Fruit fly (Drosophila melanogaster): ENCODE data around the gene CG46430.

Gene CG46430

dm6 chr3L:10478214-10478613, at the start of gene CG46430:
Gene CG46430 (plus strand): TSS chr3L:10478514.
- TF ChIP-seq Dll (optimal IDR thresholded peaks at IDR 0.05), result no peak
- TF ChIP-seq usp (GFP tag; optimal IDR thresholded peaks at IDR 0.05), result no peak
- TF ChIP-seq CG8478 (optimal IDR thresholded peaks at IDR 0.05), result no peak
- no peak for TF ChIP-seq EcR (GFP tag; optimal IDR thresholded peaks at IDR 0.05)
- no peak for TF ChIP-seq pan (optimal IDR thresholded peaks at IDR 0.05)
- no peak for TF ChIP-seq psq (optimal IDR thresholded peaks at IDR 0.05)

dm6 chr3L:10428746-10429145, 49.6 kb upstream of the CG46430 start:
- TF ChIP-seq CG8478 (optimal IDR thresholded peaks at IDR 0.05) (no peak), psq (optimal IDR thresholded peaks at IDR 0.05) (no peak), Dll (optimal IDR thresholded peaks at IDR 0.05) (no peak), EcR (GFP tag; optimal IDR thresholded peaks at IDR 0.05) (no peak), usp (GFP tag; optimal IDR thresholded peaks at IDR 0.05) (no peak), pan (optimal IDR thresholded peaks at IDR 0.05) (no peak)

dm6 chr3L:10429474-10429873, 48.8 kb upstream of the CG46430 start:
- TF ChIP-seq CG8478 (optimal IDR thresholded peaks at IDR 0.05) (no peak), EcR (GFP tag; optimal IDR thresholded peaks at IDR 0.05) (no peak), usp (GFP tag; optimal IDR thresholded peaks at IDR 0.05) (no peak), psq (optimal IDR thresholded peaks at IDR 0.05) (no peak), pan (optimal IDR thresholded peaks at IDR 0.05) (no peak), Dll (optimal IDR thresholded peaks at IDR 0.05) (no peak)

DNA sequence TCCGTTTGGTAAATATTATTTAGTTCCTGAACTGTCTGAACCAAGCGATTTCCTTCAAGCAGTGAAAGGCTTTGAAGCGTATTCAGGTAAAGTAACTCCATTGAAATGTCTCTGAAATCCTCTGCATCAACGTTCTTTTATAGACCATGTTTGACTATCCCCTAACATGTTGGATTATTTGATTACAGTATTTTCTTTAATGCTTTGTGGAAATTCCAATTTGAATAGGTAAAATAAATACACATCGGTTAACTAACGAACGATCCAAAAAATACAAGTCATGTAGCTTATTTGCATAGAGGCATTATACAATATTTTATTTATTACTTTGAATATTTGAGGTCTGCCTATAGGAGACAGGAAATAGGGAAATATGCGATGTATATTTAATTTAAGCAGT, 46.4 kb upstream of the CG46430 start, which contains the start of gene Ir67b:
Ir67b (minus strand) TSS at position 101 of the 400 bp plus-strand sequence.
- TF ChIP-seq pan (optimal IDR thresholded peaks at IDR 0.05) (no peak), EcR (GFP tag; optimal IDR thresholded peaks at IDR 0.05) (no peak), Dll (optimal IDR thresholded peaks at IDR 0.05) (no peak), CG8478 (optimal IDR thresholded peaks at IDR 0.05) (no peak), usp (GFP tag; optimal IDR thresholded peaks at IDR 0.05) (no peak), psq (optimal IDR thresholded peaks at IDR 0.05) (no peak)

dm6 chr3L:10434005-10434404, 44.3 kb upstream of the CG46430 start, which contains the start of gene Ir67c:
Gene Ir67c (minus strand): TSS chr3L:10434105.
- TF ChIP-seq EcR (GFP tag; optimal IDR thresholded peaks at IDR 0.05) (no peak), pan (optimal IDR thresholded peaks at IDR 0.05) (no peak), Dll (optimal IDR thresholded peaks at IDR 0.05) (no peak), psq (optimal IDR thresholded peaks at IDR 0.05) (no peak), CG8478 (optimal IDR thresholded peaks at IDR 0.05) (no peak), usp (GFP tag; optimal IDR thresholded peaks at IDR 0.05) (no peak)

DNA sequence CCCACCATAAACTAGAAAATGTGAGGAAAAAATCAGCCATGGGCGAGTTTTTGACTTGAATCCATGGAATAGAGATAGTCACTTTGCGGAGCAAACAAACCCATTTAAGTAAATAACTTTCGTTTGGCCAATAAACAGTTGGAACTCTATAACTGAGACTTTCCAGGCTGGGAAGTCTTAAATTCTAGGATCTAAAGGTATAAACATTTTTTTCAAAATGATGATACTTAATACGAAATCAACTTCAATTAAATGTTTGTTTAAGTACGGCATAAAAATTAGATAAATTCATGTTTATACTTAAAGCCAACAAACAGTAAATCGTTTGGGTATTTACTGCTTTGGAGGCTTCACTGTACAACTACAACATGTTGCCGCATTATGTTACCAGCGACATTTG, 38.4 kb upstream of the CG46430 start:
- TF ChIP-seq EcR (GFP tag; optimal IDR thresholded peaks at IDR 0.05) (no peak), usp (GFP tag; optimal IDR thresholded peaks at IDR 0.05) (no peak), Dll (optimal IDR thresholded peaks at IDR 0.05) (no peak), CG8478 (optimal IDR thresholded peaks at IDR 0.05) (no peak), pan (optimal IDR thresholded peaks at IDR 0.05) (no peak), psq (optimal IDR thresholded peaks at IDR 0.05) (no peak)

dm6 chr3L:10440488-10440887, 37.8 kb upstream of the CG46430 start:
- TF ChIP-seq psq (optimal IDR thresholded peaks at IDR 0.05) (no peak), usp (GFP tag; optimal IDR thresholded peaks at IDR 0.05) (no peak), pan (optimal IDR thresholded peaks at IDR 0.05) (no peak), CG8478 (optimal IDR thresholded peaks at IDR 0.05) (no peak), Dll (optimal IDR thresholded peaks at IDR 0.05) (no peak), EcR (GFP tag; optimal IDR thresholded peaks at IDR 0.05) (no peak)

- no peak for TF ChIP-seq EcR (GFP tag; optimal IDR thresholded peaks at IDR 0.05)
- TF ChIP-seq usp (GFP tag; optimal IDR thresholded peaks at IDR 0.05), result no peak
- no peak for TF ChIP-seq pan (optimal IDR thresholded peaks at IDR 0.05)
- no peak for TF ChIP-seq psq (optimal IDR thresholded peaks at IDR 0.05)
- no peak for TF ChIP-seq Dll (optimal IDR thresholded peaks at IDR 0.05)
- TF ChIP-seq CG8478 (optimal IDR thresholded peaks at IDR 0.05), result no peak
These were observed 35.8 kb upstream of the CG46430 start for dm6 chr3L:10442486-10442885.

DNA sequence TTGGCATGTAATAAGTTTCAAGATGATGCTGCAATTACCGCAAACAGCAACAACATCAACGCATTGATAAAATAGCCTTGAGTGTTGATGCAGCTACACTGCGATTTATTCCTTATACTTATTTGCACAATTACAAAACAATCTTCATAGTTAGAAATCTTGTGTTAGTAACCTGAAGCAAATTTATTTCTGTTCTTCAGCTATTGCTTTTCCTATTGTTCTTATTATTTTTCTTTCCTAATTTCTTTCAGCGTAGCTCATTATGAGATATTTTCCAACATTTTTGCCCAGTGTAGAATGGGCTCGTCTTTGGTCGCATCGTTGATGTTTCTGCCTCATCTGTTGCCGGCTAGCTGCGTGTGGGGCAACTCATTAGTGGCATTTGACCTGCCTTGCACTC, 34.4 kb upstream of the CG46430 start:
- TF ChIP-seq psq (optimal IDR thresholded peaks at IDR 0.05) (no peak), pan (optimal IDR thresholded peaks at IDR 0.05) (no peak), Dll (optimal IDR thresholded peaks at IDR 0.05) (no peak), EcR (GFP tag; optimal IDR thresholded peaks at IDR 0.05) (no peak)

dm6 chr3L:10446998-10447397, 31.3 kb upstream of the CG46430 start:
- no peak for TF ChIP-seq pan (optimal IDR thresholded peaks at IDR 0.05)

DNA sequence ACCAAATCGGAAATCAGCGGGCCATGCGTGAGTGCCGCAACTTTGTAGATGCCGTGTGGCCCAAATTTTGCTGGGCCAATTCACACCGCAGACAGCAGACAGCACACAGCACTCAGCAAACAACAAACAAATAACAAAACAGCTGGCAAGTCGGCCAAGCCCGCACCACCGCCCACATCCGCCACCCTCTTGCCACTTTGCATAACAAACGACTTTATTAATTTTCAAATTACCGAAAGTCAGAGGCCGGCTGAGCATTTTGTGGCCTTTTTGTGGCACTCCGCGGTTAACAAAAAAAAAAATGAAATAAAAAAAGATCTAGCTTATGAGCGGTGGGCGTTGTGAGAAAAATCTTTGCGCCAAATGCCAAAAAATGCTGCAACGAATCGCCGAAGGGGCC, 28.6 kb upstream of the CG46430 start:
- TF ChIP-seq usp (GFP tag; optimal IDR thresholded peaks at IDR 0.05) (no peak), psq (optimal IDR thresholded peaks at IDR 0.05) (no peak), EcR (GFP tag; optimal IDR thresholded peaks at IDR 0.05) (no peak), CG8478 (optimal IDR thresholded peaks at IDR 0.05) (no peak), Dll (optimal IDR thresholded peaks at IDR 0.05) (no peak)

- TF ChIP-seq Dll (optimal IDR thresholded peaks at IDR 0.05) (no peak), pan (optimal IDR thresholded peaks at IDR 0.05) (no peak), psq (optimal IDR thresholded peaks at IDR 0.05) (no peak), CG8478 (optimal IDR thresholded peaks at IDR 0.05) (no peak), usp (GFP tag; optimal IDR thresholded peaks at IDR 0.05) (no peak), EcR (GFP tag; optimal IDR thresholded peaks at IDR 0.05) (no peak)
These were observed 19.2 kb upstream of the CG46430 start for dm6 chr3L:10459076-10459475.

- TF ChIP-seq usp (GFP tag; optimal IDR thresholded peaks at IDR 0.05), result no peak
- TF ChIP-seq CG8478 (optimal IDR thresholded peaks at IDR 0.05), result no peak
- TF ChIP-seq pan (optimal IDR thresholded peaks at IDR 0.05), result no peak
- no peak for TF ChIP-seq psq (optimal IDR thresholded peaks at IDR 0.05)
These were observed 15.1 kb upstream of the CG46430 start, which contains the start of the genes Gem3 and CG32061 for dm6 chr3L:10463051-10463866. Gene Gem3 (minus strand): TSS chr3L:10463101. Gene CG32061 (plus strand): TSS chr3L:10463816.

All from whole organism.